Fruit fly (Drosophila melanogaster) whole organism, adult: ENCODE measurements around the gene Eig71Eg.

Experiments used
- CG11617 ChIP-seq: fragments of 200-800 bp; sonication (Bioruptor generic); optimal IDR thresholded peaks from 2 replicates; lab custom pipeline; 2017; ENCODE audit warnings: mild to moderate bottlenecking, missing biosample characterization, missing genetic modification reagents, missing genetic modification characterization
- CG12768 ChIP-seq: fragments of 200-800 bp; sonication (Bioruptor generic); optimal IDR thresholded peaks from 2 replicates; lab custom pipeline; 2017; ENCODE audit warnings: missing biosample characterization, missing genetic modification characterization, mild to moderate bottlenecking, moderate library complexity, missing genetic modification reagents
- CG14711 ChIP-seq: fragments of 200-800 bp; sonication (Bioruptor generic); optimal IDR thresholded peaks from 2 replicates; lab custom pipeline; 2018; ENCODE audit warnings: missing biosample characterization, mild to moderate bottlenecking, missing genetic modification characterization, moderate library complexity
- CG1620 ChIP-seq: fragments of 200-800 bp; sonication (Bioruptor generic); optimal IDR thresholded peaks from 2 replicates; lab custom pipeline; 2016; ENCODE audit warnings: missing biosample characterization, missing genetic modification characterization
- CG33017 ChIP-seq: fragments of 200-800 bp; sonication (Bioruptor generic); optimal IDR thresholded peaks from 2 replicates; lab custom pipeline; 2018; ENCODE audit warnings: missing biosample characterization, mild to moderate bottlenecking, missing genetic modification characterization, moderate library complexity
- CG5204 ChIP-seq: fragments of 200-800 bp; sonication (Bioruptor generic); optimal IDR thresholded peaks from 2 replicates; lab custom pipeline; 2016; ENCODE audit warnings: missing biosample characterization, missing genetic modification characterization
- CG7045 ChIP-seq: fragments of 200-800 bp; sonication (Bioruptor generic); optimal IDR thresholded peaks from 2 replicates; lab custom pipeline; 2017; ENCODE audit warnings: missing biosample characterization, mild to moderate bottlenecking, missing genetic modification characterization
- CG7101 ChIP-seq: fragments of 200-800 bp; sonication (Bioruptor generic); optimal IDR thresholded peaks from 2 replicates; lab custom pipeline; 2018; ENCODE audit warnings: missing biosample characterization, mild to moderate bottlenecking, missing genetic modification characterization, moderate library complexity
- Clk ChIP-seq: fragments of 200-800 bp; sonication (Bioruptor generic); optimal IDR thresholded peaks from 2 replicates; lab custom pipeline; 2017; ENCODE audit warnings: missing biosample characterization, missing genetic modification characterization
- Crg-1 ChIP-seq: fragments of 200-800 bp; sonication (Bioruptor generic); optimal IDR thresholded peaks from 2 replicates; lab custom pipeline; 2016; ENCODE audit warnings: missing biosample characterization, missing genetic modification characterization
- Hr96 ChIP-seq: fragments of 200-800 bp; sonication (Bioruptor generic); optimal IDR thresholded peaks from 2 replicates; lab custom pipeline; 2016; ENCODE audit warnings: missing biosample characterization, missing genetic modification characterization
- Mnt ChIP-seq: fragments of 200-800 bp; sonication (Bioruptor generic); optimal IDR thresholded peaks from 2 replicates; lab custom pipeline; 2016; ENCODE audit warnings: missing biosample characterization, mild to moderate bottlenecking, missing genetic modification characterization
- bab1 ChIP-seq: fragments of 200-800 bp; sonication (Bioruptor generic); optimal IDR thresholded peaks from 3 replicates; lab custom pipeline; 2019; ENCODE audit warnings: missing biosample characterization, mild to moderate bottlenecking, missing genetic modification characterization, moderate library complexity
- cic ChIP-seq: fragments of 200-800 bp; sonication (Bioruptor generic); optimal IDR thresholded peaks from 2 replicates; lab custom pipeline; 2017; ENCODE audit warnings: missing biosample characterization, mild to moderate bottlenecking, missing genetic modification characterization, moderate library complexity
- cnc ChIP-seq, 2 experiments: fragments of >200 bp; optimal IDR thresholded peaks; 2 replicates each; lab custom pipeline; 2017
- kay ChIP-seq: fragments of 200-800 bp; sonication (Bioruptor generic); peaks from one replicate; lab custom pipeline; 2016; ENCODE audit warnings: missing biosample characterization, missing genetic modification characterization, borderline replicate concordance
- ovo ChIP-seq: fragments of 200-800 bp; sonication (Bioruptor generic); optimal IDR thresholded peaks from 2 replicates; lab custom pipeline; 2016; ENCODE audit warnings: missing biosample characterization, missing genetic modification characterization
- pad ChIP-seq: fragments of 200-800 bp; sonication (Bioruptor generic); optimal IDR thresholded peaks from 3 replicates; lab custom pipeline; 2017; ENCODE audit warnings: missing biosample characterization, missing genetic modification characterization, mild to moderate bottlenecking, moderate library complexity, missing genetic modification reagents
- tj ChIP-seq: fragments of 200-800 bp; sonication (Bioruptor generic); optimal IDR thresholded peaks from 3 replicates; lab custom pipeline; 2017; ENCODE audit warnings: missing biosample characterization, mild to moderate bottlenecking, missing genetic modification characterization, moderate library complexity
- toe ChIP-seq: fragments of 200-800 bp; sonication (Bioruptor generic); optimal IDR thresholded peaks from 2 replicates; lab custom pipeline; 2016; ENCODE audit warnings: missing biosample characterization, missing genetic modification characterization

Gene Eig71Eg

dm6 chr3L:15692794-15693532 lies 35.5 kb downstream of the Eig71Eg start:
- TF ChIP-seq cnc (optimal IDR thresholded peaks at IDR 0.05; lab: Kevin White, UChicago) = no peak
- no peak for TF ChIP-seq pad (GFP tag; lab: Kevin White, UChicago)

dm6 chr3L:15694406-15694805 lies 37.0 kb downstream of the Eig71Eg start:
- no peak for TF ChIP-seq CG5204 (GFP tag; lab: Kevin White, UChicago)
- peak; percentile 4 for TF ChIP-seq CG7101
- TF ChIP-seq kay (GFP tag; lab: Kevin White, UChicago) = no peak
- no peak for TF ChIP-seq CG11617 (GFP tag; lab: Kevin White, UChicago)

- TF ChIP-seq CG12768 = no peak
- no peak for TF ChIP-seq cic (GFP tag; lab: Kevin White, UChicago)
- no peak for TF ChIP-seq kay (GFP tag; lab: Kevin White, UChicago)
- TF ChIP-seq CG1620 (GFP tag; lab: Kevin White, UChicago) = no peak
- TF ChIP-seq cnc (optimal IDR thresholded peaks at IDR 0.05; lab: Kevin White, UChicago) = no peak
- no peak for TF ChIP-seq Hr96
- no peak for TF ChIP-seq ovo (GFP tag; lab: Kevin White, UChicago)
- no peak for TF ChIP-seq bab1
- no peak for TF ChIP-seq tj (GFP tag; lab: Kevin White, UChicago)
- TF ChIP-seq CG14711 (tag; lab: Kevin White, UChicago) = no peak
- TF ChIP-seq Mnt = no peak
- no peak for TF ChIP-seq CG5204 (GFP tag; lab: Kevin White, UChicago)
- no peak for TF ChIP-seq Clk (GFP tag; lab: Kevin White, UChicago)
- TF ChIP-seq CG7045 = no peak
Measured at dm6 chr3L:15695195-15695594, 37.8 kb downstream of the Eig71Eg start.

dm6 chr3L:15697916-15698315 lies 40.5 kb downstream of the Eig71Eg start:
- TF ChIP-seq CG12768 (no peak), Mnt (no peak)

- TF ChIP-seq CG12768 (no peak), bab1 (no peak), CG5204 (GFP tag; lab: Kevin White, UChicago) (no peak), CG7101 (no peak), CG11617 (GFP tag; lab: Kevin White, UChicago) (no peak), ovo (GFP tag; lab: Kevin White, UChicago) (no peak), cnc (optimal IDR thresholded peaks at IDR 0.05; lab: Kevin White, UChicago) (no peak), Mnt (no peak), Clk (GFP tag; lab: Kevin White, UChicago) (no peak), Crg-1 (GFP tag; lab: Kevin White, UChicago) (no peak), Hr96 (no peak), pad (GFP tag; lab: Kevin White, UChicago) (no peak), cic (GFP tag; lab: Kevin White, UChicago) (no peak), CG7045 (no peak), tj (GFP tag; lab: Kevin White, UChicago) (no peak)
Measured at dm6 chr3L:15699626-15700337, 42.4 kb downstream of the Eig71Eg start, which contains the start of gene comm2. Gene comm2 (minus strand): TSS chr3L:15699850.

- TF ChIP-seq Mnt (no peak), Crg-1 (GFP tag; lab: Kevin White, UChicago) (no peak), tj (GFP tag; lab: Kevin White, UChicago) (no peak)
Measured at dm6 chr3L:15700338-15700966, 43.0 kb downstream of the Eig71Eg start.

dm6 chr3L:15702191-15702590 lies 44.8 kb downstream of the Eig71Eg start:
- TF ChIP-seq Clk (GFP tag; lab: Kevin White, UChicago) (no peak), CG7045 (no peak), pad (GFP tag; lab: Kevin White, UChicago) (no peak), toe (no peak), cnc (optimal IDR thresholded peaks at IDR 0.05; lab: Kevin White, UChicago) (no peak), CG5204 (GFP tag; lab: Kevin White, UChicago) (no peak), bab1 (no peak), CG14711 (tag; lab: Kevin White, UChicago) (no peak), Crg-1 (GFP tag; lab: Kevin White, UChicago) (no peak), tj (GFP tag; lab: Kevin White, UChicago) (no peak), CG33017 (tag; lab: Kevin White, UChicago) (no peak), cic (GFP tag; lab: Kevin White, UChicago) (no peak), Mnt (no peak), ovo (GFP tag; lab: Kevin White, UChicago) (no peak)
